Worm (Caenorhabditis elegans) whole organism, L2 larva: Measurements from ENCODE around the gene C11G10.1.

Experiments
- ama-1 ChIP-seq: fragments of 150-350 bp; optimal IDR thresholded peaks from 2 replicates; lab custom pipeline; 2018; ENCODE audit warnings: inconsistent platforms
- ceh-16 ChIP-seq: fragments of 150-350 bp; optimal IDR thresholded peaks from 2 replicates; lab custom pipeline; 2014; ENCODE audit warnings: missing biosample characterization, missing genetic modification characterization
- crh-2 ChIP-seq: sonication (generic microtip); optimal IDR thresholded peaks from 2 replicates; lab custom pipeline; 2017; ENCODE audit warnings: missing biosample characterization, missing genetic modification characterization
- elt-1 ChIP-seq: fragments of 150-350 bp; optimal IDR thresholded peaks from 2 replicates; lab custom pipeline; 2014; ENCODE audit warnings: missing biosample characterization, missing genetic modification characterization
- lin-11 ChIP-seq: fragments of 150-350 bp; sonication (generic microtip); optimal IDR thresholded peaks from 2 replicates; lab custom pipeline; 2014; ENCODE audit warnings: missing biosample characterization, missing genetic modification characterization, inconsistent platforms, mixed read lengths
- lin-39 ChIP-seq: fragments of 150-350 bp; optimal IDR thresholded peaks from 2 replicates; lab custom pipeline; 2014; ENCODE audit warnings: missing biosample characterization, missing genetic modification reagents, missing genetic modification characterization
- mdl-1 ChIP-seq, 2 experiments: fragments of 150-350 bp in 1 of 2; sonication (generic microtip) in 1 of 2; optimal IDR thresholded peaks; 2 replicates each; lab custom pipeline; 2017; ENCODE audit warnings: missing biosample characterization in 2 of 2, missing genetic modification characterization in 2 of 2
- nhr-11 ChIP-seq: fragments of 150-350 bp; optimal IDR thresholded peaks from 2 replicates; lab custom pipeline; 2014; ENCODE audit warnings: missing biosample characterization, missing genetic modification characterization
- snpc-4 ChIP-seq: fragments of 150-350 bp; optimal IDR thresholded peaks from 2 replicates; lab custom pipeline; 2014; ENCODE audit warnings: missing biosample characterization, missing genetic modification characterization
- unc-62 ChIP-seq: fragments of 150-350 bp; optimal IDR thresholded peaks from 2 replicates; lab custom pipeline; 2014; ENCODE audit warnings: missing biosample characterization, missing genetic modification reagents, missing genetic modification characterization
- zag-1 ChIP-seq: fragments of 150-350 bp; optimal IDR thresholded peaks from 2 replicates; lab custom pipeline; 2014; ENCODE audit warnings: missing biosample characterization, missing genetic modification characterization

DNA sequence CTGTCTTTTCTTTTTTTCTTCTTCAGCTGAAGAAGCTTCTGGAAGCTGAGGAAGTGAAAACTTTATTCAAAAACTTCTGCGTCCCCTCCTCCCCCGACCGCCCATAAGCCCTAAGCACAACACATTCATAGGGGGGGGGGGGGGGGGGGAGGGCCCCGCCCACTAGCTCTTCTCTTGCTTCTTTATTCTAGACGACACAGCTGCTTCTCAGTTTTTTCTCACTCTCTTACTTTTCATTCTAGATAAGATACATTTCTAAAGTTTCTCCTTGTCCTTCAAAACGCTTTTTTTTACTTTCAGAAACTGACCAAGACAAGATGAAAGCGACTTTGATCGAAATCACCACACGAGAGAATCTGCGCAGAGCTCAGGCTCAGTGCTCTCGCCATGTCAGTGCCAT, 31.3 kb upstream of the C11G10.1 start, which contains the start of gene T10B10.4:
- TF ChIP-seq mdl-1 (tag; optimal IDR thresholded peaks at IDR 0.05; lab: Kevin White, UChicago) (no peak), unc-62 (no peak), ceh-16 (tag; lab: Kevin White, UChicago) (no peak), snpc-4 (tag; lab: Kevin White, UChicago) (no peak), ama-1 (no peak), lin-39 (no peak), lin-11 (tag; lab: Kevin White, UChicago) (no peak), zag-1 (no peak), nhr-11 (tag; lab: Kevin White, UChicago) (no peak), crh-2 (tag; lab: Kevin White, UChicago) (no peak), elt-1 (tag; lab: Kevin White, UChicago) (no peak)
